Fruit fly (Drosophila melanogaster): ENCODE results near the gene CG31464.

CG31464 gene

DNA sequence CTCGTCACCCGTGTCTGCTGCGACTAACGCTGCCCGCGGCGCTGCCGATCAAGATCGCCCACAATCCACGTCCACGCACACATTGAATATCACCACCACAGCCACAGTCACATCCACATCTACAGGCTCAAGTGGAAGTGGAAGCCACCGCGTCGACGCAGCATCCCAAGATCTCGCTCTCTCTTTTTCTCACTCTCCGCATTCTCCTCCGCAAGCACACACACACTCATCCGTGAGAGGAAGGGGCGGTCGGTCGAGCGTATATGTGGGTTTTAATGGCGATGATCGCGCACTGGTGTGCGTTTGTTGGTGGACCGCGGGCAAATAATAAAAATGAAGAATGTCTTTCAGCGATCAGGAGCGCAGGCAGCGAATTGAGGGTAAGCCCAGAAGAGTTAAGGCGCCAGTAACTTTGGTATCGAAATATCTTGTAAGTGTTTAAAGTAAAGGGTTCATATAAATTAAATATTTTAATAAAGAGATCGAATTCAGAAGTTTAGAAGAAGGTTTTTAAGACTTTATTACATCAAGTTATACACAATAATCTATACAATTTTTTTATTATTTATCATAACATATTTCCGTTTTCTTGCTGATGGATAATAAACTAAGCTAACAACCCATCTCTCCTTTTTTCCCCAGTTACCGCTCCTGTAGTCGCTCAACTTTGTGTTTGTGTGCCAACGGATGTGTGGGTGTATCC is 42.9 kb downstream of the CG31464 start, which contains the start of gene Poxm (continued):
- TF ChIP-seq Hsf (GFP tag; optimal IDR thresholded peaks at IDR 0.05) = peak; percentile 82
- TF ChIP-seq CG7556 (GFP tag; optimal IDR thresholded peaks at IDR 0.05) = peak; percentile 93
- TF ChIP-seq CG31224 (GFP tag; IDR thresholded peaks at IDR 0.05) = peak; percentile 79
- TF ChIP-seq inv (GFP tag; IDR thresholded peaks at IDR 0.05; ENCODE audit: partially characterized antibody) = peak; percentile 41; the same call in 1 of the 2 replicates
- peak; percentile 19 for TF ChIP-seq Bteb2 (GFP tag; optimal IDR thresholded peaks at IDR 0.05)
- TF ChIP-seq ranshi (GFP tag; IDR thresholded peaks at IDR 0.05) = peak; percentile 81; the same call in 1 of the 2 replicates
- TF ChIP-seq Kr (GFP tag; optimal IDR thresholded peaks at IDR 0.05) = peak; percentile 36
- TF ChIP-seq CG10274 (GFP tag; optimal IDR thresholded peaks at IDR 0.05) = peak; percentile 69
- TF ChIP-seq CG14441 (GFP tag; IDR thresholded peaks at IDR 0.05) = peak; percentile 86
- no peak for TF ChIP-seq unc-4 (GFP tag; IDR thresholded peaks at IDR 0.05; ENCODE audit: partially characterized antibody)
- TF ChIP-seq lbe (GFP tag; optimal IDR thresholded peaks at IDR 0.05) = peak; percentile 80
- TF ChIP-seq CG8359 (GFP tag; optimal IDR thresholded peaks at IDR 0.05; ENCODE audit: borderline replicate concordance) = peak; percentile 84
- TF ChIP-seq Dp (GFP tag; optimal IDR thresholded peaks at IDR 0.05) = no peak
- no peak for TF ChIP-seq CG4282 (GFP tag; optimal IDR thresholded peaks at IDR 0.05)
- peak; percentile 40 for TF ChIP-seq CG2116 (GFP tag; optimal IDR thresholded peaks at IDR 0.05)
- peak; percentile 30 for TF ChIP-seq Hmx (GFP tag; optimal IDR thresholded peaks at IDR 0.05)
- peak; percentile 51 to 91 for TF ChIP-seq Hr51 (GFP tag; optimal IDR thresholded peaks at IDR 0.05)
- TF ChIP-seq lilli (GFP tag; optimal IDR thresholded peaks at IDR 0.05) = peak; percentile 81
- TF ChIP-seq CG12236 (GFP tag; optimal IDR thresholded peaks at IDR 0.05) = no peak
- peak; percentile 85 for TF ChIP-seq sob (GFP tag; IDR thresholded peaks at IDR 0.05)
- TF ChIP-seq C15 (GFP tag; IDR thresholded peaks at IDR 0.05) = no peak
- TF ChIP-seq Ada2b (GFP tag; IDR thresholded peaks at IDR 0.05) = peak; percentile 88
- TF ChIP-seq NC2α (GFP tag; optimal IDR thresholded peaks at IDR 0.05) = no peak
- peak; percentile 0 for TF ChIP-seq corto (GFP tag; optimal IDR thresholded peaks at IDR 0.05)
- TF ChIP-seq bigmax (GFP tag; optimal IDR thresholded peaks at IDR 0.05) = no peak
- TF ChIP-seq luna (GFP tag; optimal IDR thresholded peaks at IDR 0.05) = no peak
- TF ChIP-seq CG12391 (tag; optimal IDR thresholded peaks at IDR 0.05) = peak; percentile 92
- TF ChIP-seq seq (GFP tag; IDR thresholded peaks at IDR 0.05) = peak; percentile 78
- peak; percentile 91 for TF ChIP-seq Usf (GFP tag; optimal IDR thresholded peaks at IDR 0.05)
- peak; percentile 86 for TF ChIP-seq ro (GFP tag; IDR thresholded peaks at IDR 0.05)
- TF ChIP-seq CG6175 (GFP tag; IDR thresholded peaks at IDR 0.05) = peak; percentile 65; the same call in 2 of the 3 replicates
- TF ChIP-seq CG2199 (GFP tag; IDR thresholded peaks at IDR 0.05) = 0 out of 3 replicates have a peak, but pooled peaks have one; percentile 10
- peak; percentile 87 for TF ChIP-seq sug (tag; optimal IDR thresholded peaks at IDR 0.05)
- TF ChIP-seq CG1024 (GFP tag; IDR thresholded peaks at IDR 0.05) = peak; percentile 58; the same call in 1 of the 2 replicates
- peak; percentile 92 for TF ChIP-seq row (GFP tag; IDR thresholded peaks at IDR 0.05)
- TF ChIP-seq Atf-2 (GFP tag; optimal IDR thresholded peaks at IDR 0.05) = peak; percentile 68
- TF ChIP-seq tx (GFP tag; optimal IDR thresholded peaks at IDR 0.05) = peak; percentile 35
- no peak for TF ChIP-seq D (optimal IDR thresholded peaks at IDR 0.05)
- TF ChIP-seq D (GFP tag; optimal IDR thresholded peaks at IDR 0.05) = peak; percentile 96
- TF ChIP-seq pb (GFP tag; optimal IDR thresholded peaks at IDR 0.05) = no peak
- peak; percentile 48; the same call in 1 of the 3 replicates for TF ChIP-seq Dbx (GFP tag; IDR thresholded peaks at IDR 0.05)
- TF ChIP-seq lola (GFP tag; optimal IDR thresholded peaks at IDR 0.05) = peak in 2 of 3 experiments; percentile 56 to 96
- TF ChIP-seq CG7963 (GFP tag; IDR thresholded peaks at IDR 0.05; ENCODE audit: partially characterized antibody) = no peak
- TF ChIP-seq ab (GFP tag; optimal IDR thresholded peaks at IDR 0.05) = no peak
- no peak for TF ChIP-seq mirr (GFP tag; optimal IDR thresholded peaks at IDR 0.05)
- no peak for TF ChIP-seq ERR (GFP tag; optimal IDR thresholded peaks at IDR 0.05)
- peak; percentile 89 for TF ChIP-seq cato (GFP tag; optimal IDR thresholded peaks at IDR 0.05; ENCODE audit: borderline replicate concordance)
- peak; percentile 79 for TF ChIP-seq ap (GFP tag; IDR thresholded peaks at IDR 0.05)
- TF ChIP-seq CG6854 (GFP tag; optimal IDR thresholded peaks at IDR 0.05) = peak; percentile 70
- no peak for TF ChIP-seq pzg (GFP tag; optimal IDR thresholded peaks at IDR 0.05)
